Worm (Caenorhabditis elegans) whole organism, late embryonic: ENCODE results near the gene F21C10.5.

Experiments
- C38D4.7 ChIP-seq: fragments of 200-800 bp; sonication (Bioruptor generic); optimal IDR thresholded peaks from 2 replicates; lab custom pipeline; 2018; ENCODE audit warnings: mild to moderate bottlenecking, missing genetic modification characterization, moderate library complexity, missing compliant biosample characterization
- F13H6.1 ChIP-seq: sonication (generic microtip); optimal IDR thresholded peaks from 2 replicates; lab custom pipeline; 2016; ENCODE audit warnings: missing genetic modification characterization, missing compliant biosample characterization
- T23F11.4 ChIP-seq: fragments of 200-800 bp; sonication (Bioruptor generic); optimal IDR thresholded peaks from 2 replicates; lab custom pipeline; 2018; ENCODE audit warnings: mild to moderate bottlenecking, missing genetic modification characterization, missing compliant biosample characterization
- Y22D7AL.16 ChIP-seq: sonication (generic microtip); optimal IDR thresholded peaks from 2 replicates; lab custom pipeline; 2016; ENCODE audit warnings: missing genetic modification characterization, missing compliant biosample characterization
- ama-1 ChIP-seq: fragments of 150-350 bp; optimal IDR thresholded peaks from 2 replicates; lab custom pipeline; 2014
- ceh-19 ChIP-seq: fragments of 200-800 bp; sonication (Bioruptor generic); optimal IDR thresholded peaks from 2 replicates; lab custom pipeline; 2018; ENCODE audit warnings: mild to moderate bottlenecking, missing genetic modification characterization, missing compliant biosample characterization
- ceh-22 ChIP-seq: sonication (generic microtip); optimal IDR thresholded peaks from 2 replicates; lab custom pipeline; 2017; ENCODE audit warnings: missing biosample characterization, missing genetic modification characterization
- ceh-30 ChIP-seq: fragments of 150-350 bp; optimal IDR thresholded peaks from 2 replicates; lab custom pipeline; 2014; ENCODE audit warnings: missing biosample characterization, missing genetic modification characterization
- ceh-31 ChIP-seq: sonication (generic microtip); optimal IDR thresholded peaks from 2 replicates; lab custom pipeline; 2016; ENCODE audit warnings: missing genetic modification characterization, missing compliant biosample characterization
- ceh-34 ChIP-seq: sonication (generic microtip); optimal IDR thresholded peaks from 2 replicates; lab custom pipeline; 2016; ENCODE audit warnings: mild to moderate bottlenecking, missing genetic modification characterization, missing compliant biosample characterization
- ceh-45 ChIP-seq: fragments of 200-800 bp; sonication (Bioruptor generic); IDR thresholded peaks from 2 replicates; pipeline ENCODE4 v1.3.6; 2022; ENCODE audit warnings: missing genetic modification reagents, missing genetic modification characterization, missing compliant biosample characterization
- dmd-4 ChIP-seq: sonication (generic microtip); optimal IDR thresholded peaks from 2 replicates; lab custom pipeline; 2016; ENCODE audit warnings: borderline replicate concordance, missing genetic modification characterization, missing compliant biosample characterization
- dve-1 ChIP-seq: sonication (generic microtip); optimal IDR thresholded peaks from 2 replicates; lab custom pipeline; 2017; ENCODE audit warnings: antibody characterized with exemption, mild to moderate bottlenecking, missing genetic modification characterization, missing compliant biosample characterization
- elt-2 ChIP-seq: sonication (generic microtip); optimal IDR thresholded peaks from 2 replicates; lab custom pipeline; 2016; ENCODE audit warnings: missing genetic modification reagents, missing genetic modification characterization, missing compliant biosample characterization
- ets-4 ChIP-seq: sonication (generic microtip); optimal IDR thresholded peaks from 2 replicates; lab custom pipeline; 2016; ENCODE audit warnings: missing genetic modification characterization, missing compliant biosample characterization
- fax-1 ChIP-seq: sonication (generic microtip); optimal IDR thresholded peaks from 2 replicates; lab custom pipeline; 2016; ENCODE audit warnings: missing genotype, missing genetic modification characterization, missing compliant biosample characterization
- gmeb-2 ChIP-seq: sonication (generic microtip); optimal IDR thresholded peaks from 2 replicates; lab custom pipeline; 2016; ENCODE audit warnings: missing genetic modification characterization, inconsistent platforms, missing compliant biosample characterization
- hlh-13 ChIP-seq: fragments of 200-800 bp; sonication (Bioruptor generic); optimal IDR thresholded peaks from 2 replicates; lab custom pipeline; 2018; ENCODE audit warnings: mild to moderate bottlenecking, missing genetic modification characterization, missing compliant biosample characterization
- hlh-15 ChIP-seq: sonication (generic microtip); optimal IDR thresholded peaks from 2 replicates; lab custom pipeline; 2016; ENCODE audit warnings: missing genetic modification characterization, missing compliant biosample characterization
- hlh-6 ChIP-seq: sonication (generic microtip); optimal IDR thresholded peaks from 2 replicates; lab custom pipeline; 2016; ENCODE audit warnings: missing genotype, missing genetic modification characterization, missing compliant biosample characterization
- hlh-8 ChIP-seq: sonication (generic microtip); optimal IDR thresholded peaks from 2 replicates; lab custom pipeline; 2016; ENCODE audit warnings: missing genotype, missing genetic modification characterization, missing compliant biosample characterization
- lin-11 ChIP-seq: fragments of 200-800 bp; sonication (Bioruptor generic); optimal IDR thresholded peaks from 2 replicates; lab custom pipeline; 2018; ENCODE audit warnings: mild to moderate bottlenecking, missing genetic modification characterization, missing compliant biosample characterization
- madf-2 ChIP-seq: sonication (generic microtip); optimal IDR thresholded peaks from 2 replicates; lab custom pipeline; 2017; ENCODE audit warnings: missing genetic modification characterization, missing compliant biosample characterization
- mec-3 ChIP-seq: sonication (generic microtip); optimal IDR thresholded peaks from 2 replicates; lab custom pipeline; 2016; ENCODE audit warnings: borderline replicate concordance, missing genetic modification characterization, missing compliant biosample characterization
- nfya-1 ChIP-seq: sonication (generic microtip); optimal IDR thresholded peaks from 2 replicates; lab custom pipeline; 2017; ENCODE audit warnings: missing genetic modification characterization, mild to moderate bottlenecking, missing compliant biosample characterization, antibody characterized with exemption, moderate library complexity
- nhr-232 ChIP-seq: sonication (generic microtip); optimal IDR thresholded peaks from 2 replicates; lab custom pipeline; 2016; ENCODE audit warnings: missing genetic modification characterization, missing compliant biosample characterization
- npax-4 ChIP-seq: sonication (generic microtip); optimal IDR thresholded peaks from 2 replicates; lab custom pipeline; 2016; ENCODE audit warnings: missing genetic modification characterization, missing compliant biosample characterization
- odd-2 ChIP-seq: sonication (generic microtip); optimal IDR thresholded peaks from 2 replicates; lab custom pipeline; 2017; ENCODE audit warnings: antibody characterized with exemption, mild to moderate bottlenecking, missing genetic modification characterization, missing compliant biosample characterization
- pag-3 ChIP-seq: sonication (generic microtip); optimal IDR thresholded peaks from 2 replicates; lab custom pipeline; 2016; ENCODE audit warnings: missing compliant biosample characterization, missing genetic modification characterization, borderline replicate concordance
- pax-1 ChIP-seq: fragments of 150-350 bp; optimal IDR thresholded peaks from 2 replicates; lab custom pipeline; 2014; ENCODE audit warnings: missing biosample characterization, missing genetic modification characterization
- pha-2 ChIP-seq: sonication (generic microtip); optimal IDR thresholded peaks from 2 replicates; lab custom pipeline; 2017; ENCODE audit warnings: mild to moderate bottlenecking, missing genetic modification characterization, missing compliant biosample characterization
- pha-4 ChIP-seq: fragments of 150-350 bp; optimal IDR thresholded peaks from 2 replicates; lab custom pipeline; 2018; ENCODE audit warnings: missing biosample characterization, missing genetic modification reagents, missing genetic modification characterization
- ref-2 ChIP-seq: sonication (generic microtip); optimal IDR thresholded peaks from 2 replicates; lab custom pipeline; 2016; ENCODE audit warnings: missing genetic modification characterization, missing compliant biosample characterization
- sox-2 ChIP-seq: fragments of 200-800 bp; sonication (Bioruptor generic); IDR thresholded peaks from 2 replicates; pipeline ENCODE4 v1.3.6; 2022; ENCODE audit warnings: missing genetic modification reagents, missing genetic modification characterization, missing compliant biosample characterization
- unc-3 ChIP-seq, 2 experiments: fragments of 200-800 bp in 1 of 2; sonication (Bioruptor generic) in 1 of 2; sonication (generic microtip) in 1 of 2; conservative IDR thresholded peaks in 1 of 2; optimal IDR thresholded peaks in 1 of 2; 2 replicates each; pipeline versions ENCODE4 v1.3.6 to Lab custom; 2016 to 2022; ENCODE audit warnings: missing compliant biosample characterization in 2 of 2, missing genetic modification characterization in 2 of 2, missing genetic modification reagents in 1 of 2
- unc-55 ChIP-seq: sonication (generic microtip); optimal IDR thresholded peaks from 2 replicates; lab custom pipeline; 2017; ENCODE audit warnings: missing biosample characterization, missing genetic modification reagents, missing genetic modification characterization
- unc-86 ChIP-seq: sonication (generic microtip); optimal IDR thresholded peaks from 2 replicates; lab custom pipeline; 2016; ENCODE audit warnings: missing genetic modification characterization, missing compliant biosample characterization
- zip-5 ChIP-seq: sonication (generic microtip); optimal IDR thresholded peaks from 2 replicates; lab custom pipeline; 2016; ENCODE audit warnings: missing genetic modification characterization, missing compliant biosample characterization
- ztf-16 ChIP-seq: sonication (generic microtip); optimal IDR thresholded peaks from 2 replicates; lab custom pipeline; 2017; ENCODE audit warnings: missing genetic modification characterization, missing compliant biosample characterization

F21C10.5 gene

DNA sequence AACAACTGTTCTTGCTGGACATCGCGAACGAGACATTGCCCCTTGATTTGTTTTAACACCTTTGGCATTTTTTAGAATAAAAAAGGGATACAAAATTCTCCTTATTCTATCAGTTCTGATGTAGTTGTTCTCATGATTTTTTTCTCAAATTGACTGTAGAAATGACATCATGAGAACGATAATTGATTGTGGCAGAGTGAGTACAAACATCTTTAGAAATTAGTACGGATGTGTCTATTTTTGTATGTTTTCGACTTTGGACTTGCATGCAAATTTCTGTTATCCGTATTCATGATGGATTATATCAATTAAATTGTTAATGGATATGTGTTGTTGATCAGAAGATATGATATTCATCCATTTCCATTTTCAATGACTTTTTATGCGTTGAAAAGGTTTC is 22.7 kb downstream of the F21C10.5 start:
- TF ChIP-seq ceh-31 (tag; lab: Kevin White, UChicago) (no peak), ceh-19 (no peak), hlh-8 (no peak), hlh-15 (no peak)

DNA sequence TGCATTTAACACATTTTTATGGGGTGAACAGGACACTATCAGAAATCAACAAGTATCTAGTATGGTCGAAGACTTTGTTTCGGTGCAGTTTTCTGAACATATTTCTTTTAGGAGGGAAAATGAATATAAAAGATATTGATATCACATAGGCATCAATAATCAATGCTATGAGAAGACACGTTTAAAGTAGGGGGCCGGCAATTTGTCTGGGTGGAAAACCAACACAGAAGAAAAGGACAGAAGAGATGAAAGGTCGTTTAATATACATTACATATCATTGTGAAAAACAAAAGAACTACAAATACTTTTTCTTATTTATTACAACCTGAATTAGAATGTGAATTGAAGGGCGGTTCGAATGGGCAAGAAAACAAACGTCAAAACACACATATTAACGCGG is 26.9 kb downstream of the F21C10.5 start:
- no peak for TF ChIP-seq nhr-232 (tag; lab: Kevin White, UChicago)
- TF ChIP-seq ama-1 (lab: Kevin White, UChicago), result no peak
- TF ChIP-seq F13H6.1, result no peak
- no peak for TF ChIP-seq dmd-4 (tag; lab: Kevin White, UChicago)
- no peak for TF ChIP-seq gmeb-2 (tag; lab: Kevin White, UChicago)
- no peak for TF ChIP-seq pax-1 (tag; lab: Kevin White, UChicago)
- TF ChIP-seq ceh-34, result no peak
- no peak for TF ChIP-seq unc-86 (tag; lab: Kevin White, UChicago)
- TF ChIP-seq zip-5 (tag; lab: Kevin White, UChicago), result no peak
- TF ChIP-seq lin-11, result no peak
- TF ChIP-seq C38D4.7, result no peak
- no peak for TF ChIP-seq ztf-16 (tag; lab: Kevin White, UChicago)

- TF ChIP-seq unc-55 (GFP tag; lab: Kevin White, UChicago), result no peak
- TF ChIP-seq sox-2 (GFP tag; lab: Robert Waterston, UW), result no peak
- no peak for TF ChIP-seq Y22D7AL.16 (tag; lab: Kevin White, UChicago)
- no peak for TF ChIP-seq nhr-232 (tag; lab: Kevin White, UChicago)
- no peak for TF ChIP-seq T23F11.4 (GFP tag; lab: Kevin White, UChicago)
Measured at ce11 chrV:9154772-9155171, 29.3 kb downstream of the F21C10.5 start, which contains the start of gene B0222.5. Gene B0222.5 (minus strand): TSS chrV:9154872.

DNA sequence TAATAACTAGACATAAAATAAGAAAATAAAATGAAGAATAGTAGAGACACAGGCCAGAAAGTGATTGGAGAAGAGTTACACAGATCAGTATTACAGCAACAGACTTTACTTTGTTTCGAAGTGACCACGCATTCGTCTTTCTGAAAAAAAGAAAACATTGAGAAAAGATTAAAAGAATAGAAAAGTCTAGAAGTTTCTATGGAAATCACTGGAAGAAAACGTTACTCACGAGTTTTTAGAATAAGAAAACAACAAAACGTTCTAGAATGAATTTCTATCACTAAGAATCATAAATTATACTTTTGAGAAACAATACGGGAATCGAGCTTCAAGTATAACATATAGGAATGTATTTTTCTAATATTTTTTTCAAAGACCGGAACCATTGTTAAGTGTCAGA is 30.2 kb downstream of the F21C10.5 start:
- TF ChIP-seq madf-2 (tag; lab: Kevin White, UChicago), result no peak
- TF ChIP-seq ceh-45 (GFP tag; lab: Robert Waterston, UW), result no peak
- TF ChIP-seq hlh-13 (GFP tag; lab: Kevin White, UChicago), result no peak
- TF ChIP-seq npax-4 (tag; lab: Kevin White, UChicago), result no peak
- TF ChIP-seq mec-3 (tag; lab: Kevin White, UChicago), result no peak
- TF ChIP-seq odd-2 (tag; lab: Kevin White, UChicago), result no peak
- TF ChIP-seq F13H6.1, result no peak
- no peak for TF ChIP-seq unc-3 (GFP tag; conservative IDR thresholded peaks at IDR 0.05; lab: Robert Waterston, UW)
- TF ChIP-seq unc-3 (tag; optimal IDR thresholded peaks at IDR 0.05; lab: Kevin White, UChicago), result no peak
- no peak for TF ChIP-seq hlh-8
- no peak for TF ChIP-seq sox-2 (GFP tag; lab: Robert Waterston, UW)
- TF ChIP-seq ceh-19, result no peak
- no peak for TF ChIP-seq pha-2 (tag; lab: Kevin White, UChicago)
- no peak for TF ChIP-seq nfya-1 (tag; lab: Kevin White, UChicago)
- no peak for TF ChIP-seq ets-4 (tag; lab: Kevin White, UChicago)

DNA sequence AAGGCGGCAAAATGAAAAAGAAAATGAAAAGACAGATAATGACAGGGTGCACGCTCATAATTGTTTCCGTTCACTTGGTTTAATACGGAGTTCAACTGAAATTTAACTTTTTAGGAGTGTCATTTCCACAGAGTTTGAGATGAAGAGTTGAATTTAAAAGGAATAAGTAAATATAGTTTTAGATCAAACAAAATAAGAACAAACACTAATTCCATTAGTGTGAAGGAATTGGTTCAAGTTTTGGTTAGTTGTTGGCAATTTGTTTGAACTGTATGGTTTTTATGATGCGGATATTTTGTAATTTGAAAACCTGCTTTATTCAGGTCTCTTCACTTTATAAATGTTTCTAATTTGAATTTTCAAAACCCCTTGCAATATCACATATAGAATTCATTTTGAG is 31.2 kb downstream of the F21C10.5 start, which contains the start of gene B0222.15:
TSS of gene B0222.15 (minus strand) at position 101 of the 400 bp plus-strand sequence.
- TF ChIP-seq ref-2 (tag; lab: Kevin White, UChicago), result no peak
- TF ChIP-seq elt-2 (tag; lab: Kevin White, UChicago), result no peak
- TF ChIP-seq hlh-6, result no peak
- no peak for TF ChIP-seq mec-3 (tag; lab: Kevin White, UChicago)
- TF ChIP-seq dmd-4 (tag; lab: Kevin White, UChicago), result no peak
- TF ChIP-seq pha-2 (tag; lab: Kevin White, UChicago), result no peak
- TF ChIP-seq ceh-22 (tag; lab: Kevin White, UChicago), result no peak
- TF ChIP-seq fax-1 (tag; lab: Kevin White, UChicago), result no peak
- no peak for TF ChIP-seq ceh-30 (tag; lab: Kevin White, UChicago)
- TF ChIP-seq pag-3 (tag; lab: Kevin White, UChicago), result no peak
- TF ChIP-seq ceh-19, result no peak
- TF ChIP-seq pha-4 (tag; lab: Kevin White, UChicago), result no peak
- no peak for TF ChIP-seq F13H6.1
- TF ChIP-seq dve-1 (tag; lab: Kevin White, UChicago), result no peak
- TF ChIP-seq, all 69 proteins: peak for 0
